Worm (Caenorhabditis elegans): Measurements from ENCODE around the gene M110.7.

M110.7 gene

DNA sequence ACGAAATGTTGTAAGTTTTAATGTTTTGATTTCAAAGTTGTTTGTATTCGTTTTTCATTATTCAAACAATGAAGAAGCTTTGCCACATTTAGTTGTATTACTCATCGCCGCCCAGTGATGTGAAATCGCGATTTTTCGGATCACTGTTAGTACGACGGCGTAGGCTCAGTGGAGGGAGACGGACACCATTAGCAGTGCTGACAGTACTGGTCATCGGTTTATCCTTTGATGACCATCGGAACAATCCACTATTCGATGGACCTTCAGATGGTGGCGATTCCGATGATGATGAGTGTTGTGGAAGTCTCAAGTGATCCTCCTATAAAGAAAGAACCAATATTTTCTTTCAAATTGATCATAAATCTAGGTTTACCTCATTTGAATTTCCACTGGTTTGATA lies 45.1 kb upstream of the M110.7 start:
- TF ChIP-seq nhr-25 (tag; optimal IDR thresholded peaks at IDR 0.05) = peak; percentile 24
- no peak for TF ChIP-seq ceh-82 (tag; optimal IDR thresholded peaks at IDR 0.05)

DNA sequence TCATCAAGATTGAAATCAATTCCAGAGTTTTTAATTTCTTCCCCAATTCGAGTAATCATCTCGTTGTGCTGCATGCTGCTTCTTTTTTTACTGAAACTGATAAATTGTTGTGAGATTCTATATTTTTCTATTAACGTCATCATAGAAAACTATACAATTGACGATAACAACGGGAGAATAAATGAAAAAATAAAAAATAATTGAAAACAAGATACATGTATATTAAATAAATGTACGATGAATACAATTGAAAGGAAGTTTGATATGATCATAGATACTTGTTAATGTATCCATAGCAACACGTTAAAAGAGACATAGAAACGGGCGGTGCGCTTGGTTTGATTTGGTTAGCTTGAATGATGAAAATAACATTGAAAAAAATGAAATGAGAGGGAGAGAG lies 42.1 kb upstream of the M110.7 start, which contains the start of gene T05C12.8:
T05C12.8 (minus strand) TSS at position 101 of the 400 bp plus-strand sequence.
- TF ChIP-seq nhr-25 (tag; optimal IDR thresholded peaks at IDR 0.05) = no peak
- no peak for TF ChIP-seq unc-62 (GFP tag; optimal IDR thresholded peaks at IDR 0.05)
- TF ChIP-seq nfya-1 (tag; optimal IDR thresholded peaks at IDR 0.05; ENCODE audit: insufficient read depth) = no peak
- no peak for TF ChIP-seq ztf-11 (tag; optimal IDR thresholded peaks at IDR 0.05)
- no peak for TF ChIP-seq nhr-28 (tag; optimal IDR thresholded peaks at IDR 0.05)
- TF ChIP-seq eor-1 (tag; optimal IDR thresholded peaks at IDR 0.05) = no peak
- TF ChIP-seq lsy-12 (tag; optimal IDR thresholded peaks at IDR 0.05) = no peak

DNA sequence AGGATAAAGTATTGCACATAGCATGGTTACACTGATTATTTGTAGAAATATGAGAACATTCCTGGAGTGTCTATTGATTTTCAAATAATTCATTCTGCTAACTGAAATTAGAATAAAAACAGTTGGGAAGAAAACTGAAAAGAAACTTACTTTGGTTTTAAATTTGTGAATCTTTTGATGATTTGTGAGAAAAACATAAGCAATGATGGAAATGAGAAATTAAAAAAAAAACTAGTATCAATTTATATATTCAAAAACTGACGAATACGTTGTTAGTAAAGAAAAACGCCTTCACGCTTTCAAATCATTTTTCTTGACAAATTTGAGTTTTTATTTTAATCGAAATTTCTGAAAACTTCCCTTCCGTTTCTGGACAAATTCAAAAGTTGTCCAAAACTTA lies 39.5 kb upstream of the M110.7 start, which contains the start of gene T05C12.9:
T05C12.9 (minus strand) TSS at position 101 of the 400 bp plus-strand sequence.
- TF ChIP-seq sea-2 (GFP tag; optimal IDR thresholded peaks at IDR 0.05) = no peak
- no peak for TF ChIP-seq elt-3 (tag; optimal IDR thresholded peaks at IDR 0.05)
- TF ChIP-seq nfya-1 (tag; optimal IDR thresholded peaks at IDR 0.05; ENCODE audit: insufficient read depth) = no peak
- TF ChIP-seq elt-2 (tag; optimal IDR thresholded peaks at IDR 0.05) = no peak
- no peak for TF ChIP-seq unc-39 (tag; optimal IDR thresholded peaks at IDR 0.05)
- no peak for TF ChIP-seq hmg-11 (tag; optimal IDR thresholded peaks at IDR 0.05)
- no peak for TF ChIP-seq tbx-2 (tag; optimal IDR thresholded peaks at IDR 0.05)
- no peak for TF ChIP-seq nhr-67 (tag; optimal IDR thresholded peaks at IDR 0.05)
- no peak for TF ChIP-seq elt-1 (tag; optimal IDR thresholded peaks at IDR 0.05)
- no peak for TF ChIP-seq lsy-12 (tag; optimal IDR thresholded peaks at IDR 0.05)
- no peak for TF ChIP-seq ztf-4 (tag; optimal IDR thresholded peaks at IDR 0.05)
- no peak for TF ChIP-seq nhr-77 (tag; optimal IDR thresholded peaks at IDR 0.05)

DNA sequence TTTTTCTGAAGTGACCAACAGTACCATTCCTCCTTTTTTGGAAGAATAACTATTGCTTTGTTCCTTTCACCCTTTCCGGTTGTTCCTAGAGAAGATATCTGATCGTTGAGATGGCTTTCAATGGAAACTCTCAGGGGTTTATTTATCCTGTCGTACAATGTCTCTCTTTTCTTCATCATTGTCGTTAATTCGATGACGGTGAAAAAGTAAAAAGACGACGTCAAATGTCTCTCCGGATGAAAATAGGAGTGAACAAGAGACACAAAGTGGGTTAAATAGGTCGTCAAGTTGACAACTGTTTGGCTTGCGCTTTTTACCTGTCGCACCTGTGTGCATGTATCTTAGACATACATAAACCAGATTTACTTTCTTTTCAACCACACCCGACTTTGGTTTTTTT lies 38.7 kb upstream of the M110.7 start:
- TF ChIP-seq hmg-11 (tag; optimal IDR thresholded peaks at IDR 0.05) (no peak), elt-2 (tag; optimal IDR thresholded peaks at IDR 0.05) (no peak), elt-3 (tag; optimal IDR thresholded peaks at IDR 0.05) (no peak), daf-12 (tag; optimal IDR thresholded peaks at IDR 0.05) (no peak), snpc-4 (tag; optimal IDR thresholded peaks at IDR 0.05) (no peak), egl-27 (tag; optimal IDR thresholded peaks at IDR 0.05) (no peak), fkh-2 (tag; optimal IDR thresholded peaks at IDR 0.05) (no peak), jun-1 (tag; optimal IDR thresholded peaks at IDR 0.05) (no peak), ztf-4 (tag; optimal IDR thresholded peaks at IDR 0.05) (no peak), unc-39 (tag; optimal IDR thresholded peaks at IDR 0.05) (no peak), mdl-1 (tag; optimal IDR thresholded peaks at IDR 0.05) (no peak), ama-1 (optimal IDR thresholded peaks at IDR 0.05) (no peak), lin-15B (tag; optimal IDR thresholded peaks at IDR 0.05) (no peak)

DNA sequence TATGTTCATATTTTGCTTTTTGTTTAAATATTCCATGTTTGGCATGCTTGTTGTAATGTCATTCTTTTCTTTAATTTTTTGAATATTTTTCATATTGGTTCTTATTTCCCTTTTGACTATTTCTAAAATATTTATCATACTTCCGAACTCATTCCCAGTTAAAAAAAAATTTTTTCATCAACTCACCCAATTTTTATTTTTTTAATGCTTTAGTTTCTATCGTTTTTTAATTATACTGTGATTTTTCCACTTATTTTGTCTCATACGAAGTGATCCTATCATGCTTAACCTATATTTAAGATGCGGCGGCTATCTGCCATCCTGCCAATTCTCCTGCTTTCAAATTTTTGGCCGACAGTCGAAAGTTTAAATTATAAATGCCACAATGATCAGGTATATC lies 34.1 kb upstream of the M110.7 start, which contains the start of gene qua-1:
qua-1 (plus strand) TSS at position 301 of the 400 bp plus-strand sequence.
- TF ChIP-seq R02D3.7 (tag; optimal IDR thresholded peaks at IDR 0.05) = no peak
- no peak for TF ChIP-seq mdl-1 (tag; optimal IDR thresholded peaks at IDR 0.05)
- TF ChIP-seq elt-1 (tag; optimal IDR thresholded peaks at IDR 0.05) = no peak
- no peak for TF ChIP-seq daf-12 (tag; optimal IDR thresholded peaks at IDR 0.05)
- TF ChIP-seq hmg-11 (tag; optimal IDR thresholded peaks at IDR 0.05) = no peak
- no peak for TF ChIP-seq egl-27 (tag; optimal IDR thresholded peaks at IDR 0.05)
- no peak for TF ChIP-seq unc-62 (GFP tag; optimal IDR thresholded peaks at IDR 0.05)

DNA sequence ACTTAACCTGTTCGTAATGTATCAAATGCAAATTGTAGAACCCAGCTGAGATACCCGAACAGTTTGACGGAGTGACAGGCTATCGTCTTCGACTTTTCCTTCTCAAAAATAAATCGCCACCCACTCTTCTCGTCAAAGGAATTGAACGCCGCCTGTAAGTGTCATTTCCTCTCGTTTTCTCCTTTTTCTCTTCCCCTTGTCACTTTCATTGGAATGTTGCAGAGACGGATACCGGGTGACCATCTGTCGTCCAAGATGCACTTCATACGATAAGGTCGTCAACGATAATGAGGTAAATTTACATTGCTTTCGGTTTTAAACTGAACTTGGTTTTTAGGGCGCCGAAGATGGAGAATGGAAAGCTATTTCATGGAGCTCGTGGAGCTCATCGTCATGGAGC lies 32.8 kb upstream of the M110.7 start:
- TF ChIP-seq nhr-25 (tag; optimal IDR thresholded peaks at IDR 0.05) (peak; percentile 62), tbx-2 (tag; optimal IDR thresholded peaks at IDR 0.05) (no peak), skn-1 (tag; optimal IDR thresholded peaks at IDR 0.05) (no peak), mdl-1 (tag; optimal IDR thresholded peaks at IDR 0.05) (no peak), ama-1 (optimal IDR thresholded peaks at IDR 0.05) (no peak)

DNA sequence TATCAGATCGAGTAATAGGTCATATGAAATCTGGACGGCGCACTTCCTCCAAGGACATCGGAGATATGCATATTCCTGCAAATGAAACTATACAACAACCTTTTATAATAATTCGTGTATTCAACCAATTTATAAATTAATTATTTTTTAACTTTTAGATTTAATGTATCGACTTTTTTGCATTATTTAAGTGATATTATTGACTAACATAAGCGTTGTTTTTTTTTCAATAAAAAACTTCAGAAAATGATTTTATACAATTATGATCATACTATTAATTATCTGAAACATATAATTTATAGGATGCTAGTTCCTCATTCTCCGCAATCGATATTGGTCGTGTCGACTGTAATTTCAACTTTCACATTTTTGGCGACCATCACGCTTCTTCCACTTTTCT lies 28.6 kb upstream of the M110.7 start, which contains the start of gene col-76:
col-76 (plus strand) TSS at position 301 of the 400 bp plus-strand sequence.
- no peak for TF ChIP-seq ceh-16 (tag; optimal IDR thresholded peaks at IDR 0.05)
- TF ChIP-seq fos-1 (tag; optimal IDR thresholded peaks at IDR 0.05) = no peak
- no peak for TF ChIP-seq nhr-11 (tag; optimal IDR thresholded peaks at IDR 0.05)
- no peak for TF ChIP-seq mml-1 (tag; optimal IDR thresholded peaks at IDR 0.05)
- TF ChIP-seq ZK546.5 (tag; optimal IDR thresholded peaks at IDR 0.05) = no peak
- no peak for TF ChIP-seq ama-1 (optimal IDR thresholded peaks at IDR 0.05)
- no peak for TF ChIP-seq nfya-1 (tag; optimal IDR thresholded peaks at IDR 0.05; ENCODE audit: insufficient read depth)
- no peak for TF ChIP-seq nhr-67 (tag; optimal IDR thresholded peaks at IDR 0.05)
- TF ChIP-seq snpc-4 (tag; optimal IDR thresholded peaks at IDR 0.05) = no peak
- TF ChIP-seq nhr-43 (tag; optimal IDR thresholded peaks at IDR 0.05; ENCODE audit: poor library complexity, severe bottlenecking) = no peak
